Worm (Caenorhabditis elegans) whole organism, late embryonic: ENCODE data around the gene reps-1.
A peak's percentile ranks its signal among the peaks of the same experiment; 100 is the strongest.
"Not testable (repeated sequence)": the region's sequence is repeated elsewhere in the genome, so short reads cannot be mapped to it uniquely, and the experiment has no call there.

Experiments used
- C08G9.2 ChIP-seq: sonication (generic microtip); optimal IDR thresholded peaks from 2 replicates; lab custom pipeline; 2016; ENCODE audit warnings: mild to moderate bottlenecking, missing genetic modification characterization, moderate library complexity, missing compliant biosample characterization
- C38D4.7 ChIP-seq: fragments of 200-800 bp; sonication (Bioruptor generic); optimal IDR thresholded peaks from 2 replicates; lab custom pipeline; 2018; ENCODE audit warnings: mild to moderate bottlenecking, missing genetic modification characterization, moderate library complexity, missing compliant biosample characterization
- T23F11.4 ChIP-seq: fragments of 200-800 bp; sonication (Bioruptor generic); optimal IDR thresholded peaks from 2 replicates; lab custom pipeline; 2018; ENCODE audit warnings: mild to moderate bottlenecking, missing genetic modification characterization, missing compliant biosample characterization
- ceh-19 ChIP-seq: fragments of 200-800 bp; sonication (Bioruptor generic); optimal IDR thresholded peaks from 2 replicates; lab custom pipeline; 2018; ENCODE audit warnings: mild to moderate bottlenecking, missing genetic modification characterization, missing compliant biosample characterization
- ceh-24 ChIP-seq: sonication (generic microtip); optimal IDR thresholded peaks from 2 replicates; lab custom pipeline; 2016; ENCODE audit warnings: mild to moderate bottlenecking, missing genetic modification characterization, missing compliant biosample characterization
- ceh-30 ChIP-seq: fragments of 150-350 bp; optimal IDR thresholded peaks from 2 replicates; lab custom pipeline; 2014; ENCODE audit warnings: missing biosample characterization, missing genetic modification characterization
- ceh-31 ChIP-seq: sonication (generic microtip); optimal IDR thresholded peaks from 2 replicates; lab custom pipeline; 2016; ENCODE audit warnings: missing genetic modification characterization, missing compliant biosample characterization
- ceh-34 ChIP-seq: sonication (generic microtip); optimal IDR thresholded peaks from 2 replicates; lab custom pipeline; 2016; ENCODE audit warnings: mild to moderate bottlenecking, missing genetic modification characterization, missing compliant biosample characterization
- ceh-48 ChIP-seq: sonication (generic microtip); optimal IDR thresholded peaks from 2 replicates; lab custom pipeline; 2016; ENCODE audit warnings: missing genetic modification characterization, inconsistent platforms, missing compliant biosample characterization
- ceh-9 ChIP-seq: sonication (generic microtip); optimal IDR thresholded peaks from 2 replicates; lab custom pipeline; 2016; ENCODE audit warnings: mild to moderate bottlenecking, missing genetic modification characterization, inconsistent platforms, missing compliant biosample characterization
- dmd-4 ChIP-seq: sonication (generic microtip); optimal IDR thresholded peaks from 2 replicates; lab custom pipeline; 2016; ENCODE audit warnings: borderline replicate concordance, missing genetic modification characterization, missing compliant biosample characterization
- elt-4 ChIP-seq: sonication (generic microtip); optimal IDR thresholded peaks from 2 replicates; lab custom pipeline; 2016; ENCODE audit warnings: missing genetic modification characterization, missing compliant biosample characterization
- eyg-1 ChIP-seq: sonication (generic microtip); optimal IDR thresholded peaks from 2 replicates; lab custom pipeline; 2016; ENCODE audit warnings: missing genotype, missing genetic modification characterization, missing compliant biosample characterization
- fkh-10 ChIP-seq: fragments of 150-350 bp; optimal IDR thresholded peaks from 2 replicates; lab custom pipeline; 2014; ENCODE audit warnings: missing biosample characterization, missing genetic modification reagents, missing genetic modification characterization
- fkh-6 ChIP-seq: sonication (generic microtip); optimal IDR thresholded peaks from 2 replicates; lab custom pipeline; 2016; ENCODE audit warnings: missing genetic modification characterization, missing compliant biosample characterization
- gmeb-2 ChIP-seq: sonication (generic microtip); optimal IDR thresholded peaks from 2 replicates; lab custom pipeline; 2016; ENCODE audit warnings: missing genetic modification characterization, inconsistent platforms, missing compliant biosample characterization
- hlh-15 ChIP-seq: sonication (generic microtip); optimal IDR thresholded peaks from 2 replicates; lab custom pipeline; 2016; ENCODE audit warnings: missing genetic modification characterization, missing compliant biosample characterization
- hlh-6 ChIP-seq: sonication (generic microtip); optimal IDR thresholded peaks from 2 replicates; lab custom pipeline; 2016; ENCODE audit warnings: missing genotype, missing genetic modification characterization, missing compliant biosample characterization
- lim-6 ChIP-seq: sonication (generic microtip); optimal IDR thresholded peaks from 2 replicates; lab custom pipeline; 2016; ENCODE audit warnings: missing genetic modification characterization, missing compliant biosample characterization
- mec-3 ChIP-seq: sonication (generic microtip); optimal IDR thresholded peaks from 2 replicates; lab custom pipeline; 2016; ENCODE audit warnings: borderline replicate concordance, missing genetic modification characterization, missing compliant biosample characterization
- nfya-1 ChIP-seq: sonication (generic microtip); optimal IDR thresholded peaks from 2 replicates; lab custom pipeline; 2017; ENCODE audit warnings: missing genetic modification characterization, mild to moderate bottlenecking, missing compliant biosample characterization, antibody characterized with exemption, moderate library complexity
- npax-4 ChIP-seq: sonication (generic microtip); optimal IDR thresholded peaks from 2 replicates; lab custom pipeline; 2016; ENCODE audit warnings: missing genetic modification characterization, missing compliant biosample characterization
- odd-2 ChIP-seq: sonication (generic microtip); optimal IDR thresholded peaks from 2 replicates; lab custom pipeline; 2017; ENCODE audit warnings: antibody characterized with exemption, mild to moderate bottlenecking, missing genetic modification characterization, missing compliant biosample characterization
- pax-1 ChIP-seq: fragments of 150-350 bp; optimal IDR thresholded peaks from 2 replicates; lab custom pipeline; 2014; ENCODE audit warnings: missing biosample characterization, missing genetic modification characterization
- pha-4 ChIP-seq: fragments of 150-350 bp; optimal IDR thresholded peaks from 2 replicates; lab custom pipeline; 2018; ENCODE audit warnings: missing biosample characterization, missing genetic modification reagents, missing genetic modification characterization
- pqm-1 ChIP-seq: sonication (generic microtip); optimal IDR thresholded peaks from 2 replicates; lab custom pipeline; 2016; ENCODE audit warnings: missing genetic modification characterization, missing compliant biosample characterization
- rnt-1 ChIP-seq: sonication (generic microtip); optimal IDR thresholded peaks from 2 replicates; lab custom pipeline; 2016; ENCODE audit warnings: missing genetic modification characterization, missing compliant biosample characterization
- sdc-2 ChIP-seq: sonication (generic microtip); optimal IDR thresholded peaks from 2 replicates; lab custom pipeline; 2016; ENCODE audit warnings: missing genotype, missing genetic modification characterization, missing compliant biosample characterization
- sox-4 ChIP-seq: sonication (generic microtip); optimal IDR thresholded peaks from 2 replicates; lab custom pipeline; 2017; ENCODE audit warnings: mild to moderate bottlenecking, missing genetic modification characterization, inconsistent platforms, missing compliant biosample characterization
- syd-9 ChIP-seq: sonication (generic microtip); optimal IDR thresholded peaks from 2 replicates; lab custom pipeline; 2016; ENCODE audit warnings: mild to moderate bottlenecking, missing genetic modification characterization, moderate library complexity, missing compliant biosample characterization
- ttx-3 ChIP-seq: sonication (generic microtip); optimal IDR thresholded peaks from 2 replicates; lab custom pipeline; 2016; ENCODE audit warnings: missing genetic modification reagents, missing genetic modification characterization, missing compliant biosample characterization
- unc-42 ChIP-seq: sonication (generic microtip); optimal IDR thresholded peaks from 2 replicates; lab custom pipeline; 2016; ENCODE audit warnings: missing genotype, missing genetic modification characterization, missing compliant biosample characterization
- unc-55 ChIP-seq: sonication (generic microtip); optimal IDR thresholded peaks from 2 replicates; lab custom pipeline; 2017; ENCODE audit warnings: missing biosample characterization, missing genetic modification reagents, missing genetic modification characterization
- unc-86 ChIP-seq: sonication (generic microtip); optimal IDR thresholded peaks from 2 replicates; lab custom pipeline; 2016; ENCODE audit warnings: missing genetic modification characterization, missing compliant biosample characterization

Gene reps-1

ce11 chrV:19026163-19026562 lies 35.9 kb upstream of the reps-1 start, which contains the start of gene Y39B6A.25:
Gene Y39B6A.25 (plus strand): TSS chrV:19026463.
- no peak for TF ChIP-seq nfya-1
- TF ChIP-seq fkh-6 (tag; lab: Kevin White, UChicago): no peak
- TF ChIP-seq ceh-30 (tag; lab: Kevin White, UChicago): no peak
- TF ChIP-seq unc-42 (tag; lab: Kevin White, UChicago): no peak
- no peak for TF ChIP-seq eyg-1 (tag; lab: Kevin White, UChicago)
- TF ChIP-seq sox-4: no peak
- no peak for TF ChIP-seq pha-4 (tag; lab: Kevin White, UChicago)
- TF ChIP-seq ttx-3: no peak
- TF ChIP-seq C08G9.2 (tag; lab: Kevin White, UChicago): no peak
- TF ChIP-seq fkh-10 (GFP tag; lab: Kevin White, UChicago): no peak
- TF ChIP-seq ceh-24 (tag; lab: Kevin White, UChicago): no peak
- no peak for TF ChIP-seq npax-4
- TF ChIP-seq sdc-2 (tag; lab: Kevin White, UChicago): no peak
- no peak for TF ChIP-seq unc-55 (GFP tag; lab: Kevin White, UChicago)
- no peak for TF ChIP-seq elt-4 (tag; lab: Kevin White, UChicago)
- TF ChIP-seq syd-9: no peak

DNA sequence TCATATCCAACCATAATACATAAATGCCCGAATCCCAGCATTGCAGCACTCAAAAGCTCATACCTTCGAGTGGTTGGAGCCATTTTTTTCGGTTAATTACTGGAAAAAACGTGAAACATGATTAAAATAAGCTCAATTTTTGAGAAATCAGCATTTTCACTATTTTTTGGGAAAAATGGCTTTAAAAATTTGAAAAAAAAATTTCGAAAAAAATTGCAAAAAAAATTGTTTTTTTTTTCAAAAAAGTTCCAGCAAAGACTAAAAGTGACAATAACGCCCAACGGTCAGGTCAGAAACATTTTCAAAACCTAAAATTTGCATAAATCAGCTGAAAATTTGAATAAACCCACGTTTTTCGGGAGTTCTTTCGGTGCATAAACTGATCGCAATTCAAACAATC lies 34.4 kb upstream of the reps-1 start, which contains the start of gene Y39B6A.29:
Gene Y39B6A.29 (minus strand): TSS at position 101 of the 400 bp plus-strand sequence.
- TF ChIP-seq ceh-9 (no peak), ceh-48 (tag; lab: Kevin White, UChicago) (no peak), C38D4.7 (GFP tag; lab: Kevin White, UChicago) (no peak), pax-1 (tag; lab: Kevin White, UChicago) (no peak), T23F11.4 (GFP tag; lab: Kevin White, UChicago) (no peak), unc-42 (tag; lab: Kevin White, UChicago) (no peak), gmeb-2 (tag; lab: Kevin White, UChicago) (no peak), ceh-19 (GFP tag; lab: Kevin White, UChicago) (no peak), dmd-4 (tag; lab: Kevin White, UChicago) (no peak)

ce11 chrV:19019239-19019638 lies 28.9 kb upstream of the reps-1 start:
- TF ChIP-seq ceh-48 (tag; lab: Kevin White, UChicago) (peak; percentile 20), npax-4 (no peak)

DNA sequence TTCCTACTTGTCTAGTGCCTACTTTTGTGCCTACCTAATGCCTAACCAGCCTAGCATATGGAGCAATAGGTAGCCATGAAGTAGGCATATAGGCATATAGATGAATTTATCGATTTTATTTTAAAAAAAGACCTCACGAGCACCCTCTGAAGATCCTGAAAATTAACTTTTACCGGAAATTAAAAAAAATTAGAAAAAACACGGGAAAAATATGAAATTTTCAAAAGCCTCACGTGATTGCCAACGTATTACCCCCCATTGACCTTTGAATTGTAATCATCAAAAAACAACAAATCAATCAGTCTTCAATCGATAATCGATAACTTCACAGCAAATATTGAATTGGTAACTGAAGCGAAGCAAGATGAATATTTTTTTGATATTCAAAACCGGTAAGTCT lies 24.0 kb upstream of the reps-1 start, which contains the start of gene Y39B6A.30:
Gene Y39B6A.30 (plus strand): TSS at position 301 of the 400 bp plus-strand sequence.
- TF ChIP-seq hlh-15; pqm-1 (tag; lab: Kevin White, UChicago); mec-3 (tag; lab: Kevin White, UChicago): not testable (repeated sequence)

DNA sequence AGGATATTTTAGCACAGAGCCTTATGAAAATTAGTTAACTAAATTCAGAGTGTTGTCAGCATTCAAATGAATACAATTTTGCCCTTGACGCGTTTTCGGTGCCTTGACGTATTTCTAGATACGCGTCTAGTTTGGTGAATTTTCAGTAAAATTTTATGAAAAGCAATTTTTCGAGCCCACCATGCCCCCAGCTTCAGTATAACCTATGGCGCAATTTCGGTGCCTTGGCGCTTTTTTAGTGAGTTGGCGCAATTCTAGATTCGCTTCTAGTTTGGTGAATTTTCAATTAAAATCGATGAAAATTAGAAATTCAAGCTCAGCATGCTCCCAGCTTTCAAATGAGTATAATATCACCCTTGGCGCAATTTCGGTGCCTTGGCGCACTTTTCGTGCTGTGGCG lies 22.9 kb upstream of the reps-1 start:
- TF ChIP-seq lim-6 (tag; lab: Kevin White, UChicago) (no peak), npax-4 (no peak), hlh-6 (no peak), ceh-34 (tag; lab: Kevin White, UChicago) (no peak), ceh-31 (tag; lab: Kevin White, UChicago) (no peak), unc-42 (tag; lab: Kevin White, UChicago) (no peak), rnt-1 (tag; lab: Kevin White, UChicago) (no peak), unc-55 (GFP tag; lab: Kevin White, UChicago) (no peak), odd-2 (tag; lab: Kevin White, UChicago) (no peak), unc-86 (tag; lab: Kevin White, UChicago) (no peak)
